Worm (Caenorhabditis elegans) whole organism, L4/young adult: ENCODE results near the gene C26B9.2.

Experiments used
- W03F9.2 ChIP-seq: fragments of 150-350 bp; optimal IDR thresholded peaks from 2 replicates; lab custom pipeline; 2014; ENCODE audit warnings: missing biosample characterization, missing genetic modification characterization
- dao-5 ChIP-seq: sonication (generic microtip); optimal IDR thresholded peaks from 2 replicates; lab custom pipeline; 2016; ENCODE audit warnings: missing genotype, missing genetic modification characterization, moderate library complexity, missing compliant biosample characterization
- him-1 ChIP-seq: sonication (generic microtip); optimal IDR thresholded peaks from 2 replicates; lab custom pipeline; 2016; ENCODE audit warnings: missing genotype, missing genetic modification reagents, missing genetic modification characterization, missing compliant biosample characterization

The C26B9.2 gene

ce11 chrX:5373597-5373996 lies 33.6 kb downstream of the C26B9.2 start:
- TF ChIP-seq him-1 (tag; lab: Kevin White, UChicago) (no peak), W03F9.2 (tag; lab: Kevin White, UChicago) (no peak), dao-5 (tag; lab: Kevin White, UChicago) (no peak)

ce11 chrX:5374742-5375141 lies 34.8 kb downstream of the C26B9.2 start, which contains the start of gene sek-4:
Gene sek-4 (plus strand): TSS chrX:5375059.
- TF ChIP-seq W03F9.2 (tag; lab: Kevin White, UChicago) (no peak), him-1 (tag; lab: Kevin White, UChicago) (no peak), dao-5 (tag; lab: Kevin White, UChicago) (no peak)

- TF ChIP-seq W03F9.2 (tag; lab: Kevin White, UChicago) (no peak), him-1 (tag; lab: Kevin White, UChicago) (no peak), dao-5 (tag; lab: Kevin White, UChicago) (no peak)
Measured at ce11 chrX:5377307-5377706, 37.3 kb downstream of the C26B9.2 start, which contains the start of gene sek-5. Gene sek-5 (plus strand): TSS chrX:5377607.

ce11 chrX:5382778-5383177 lies 42.8 kb downstream of the C26B9.2 start:
- TF ChIP-seq dao-5 (tag; lab: Kevin White, UChicago) (no peak), him-1 (tag; lab: Kevin White, UChicago) (no peak), W03F9.2 (tag; lab: Kevin White, UChicago) (no peak)

ce11 chrX:5386558-5386957 lies 46.6 kb downstream of the C26B9.2 start, which contains the start of gene kcnl-3:
Gene kcnl-3 (plus strand): TSS chrX:5386858.
- TF ChIP-seq him-1 (tag; lab: Kevin White, UChicago) = no peak
- TF ChIP-seq dao-5 (tag; lab: Kevin White, UChicago) = no peak
- TF ChIP-seq W03F9.2 (tag; lab: Kevin White, UChicago) = no peak

ce11 chrX:5387629-5388028 lies 47.6 kb downstream of the C26B9.2 start:
- no peak for TF ChIP-seq W03F9.2 (tag; lab: Kevin White, UChicago)
- no peak for TF ChIP-seq him-1 (tag; lab: Kevin White, UChicago)
- no peak for TF ChIP-seq dao-5 (tag; lab: Kevin White, UChicago)
